Worm (Caenorhabditis elegans) whole organism, mixed stage, embryonic: ENCODE measurements around the gene H03G16.6.

ENCODE experiments used
- bed-3 ChIP-seq: fragments of 200-800 bp; sonication (Bioruptor generic); optimal IDR thresholded peaks from 3 replicates; lab custom pipeline; 2018; ENCODE audit warnings: mild to moderate bottlenecking, missing genetic modification characterization, moderate library complexity, missing compliant biosample characterization
- ces-1 ChIP-seq: fragments of 150-350 bp; optimal IDR thresholded peaks from 2 replicates; lab custom pipeline; 2014; ENCODE audit warnings: missing biosample characterization, missing genetic modification reagents, missing genetic modification characterization
- drap-1 ChIP-seq: fragments of 200-800 bp; sonication (Bioruptor generic); optimal IDR thresholded peaks from 3 replicates; lab custom pipeline; 2018; ENCODE audit warnings: mild to moderate bottlenecking, missing genetic modification characterization, missing compliant biosample characterization
- elt-1 ChIP-seq: sonication (generic microtip); optimal IDR thresholded peaks from 2 replicates; lab custom pipeline; 2017; ENCODE audit warnings: missing genetic modification characterization, mild to moderate bottlenecking, missing compliant biosample characterization, antibody characterized with exemption, moderate library complexity, borderline replicate concordance; ENCODE audit not compliant: insufficient read depth
- elt-3 ChIP-seq: fragments of 150-350 bp; optimal IDR thresholded peaks from 2 replicates; lab custom pipeline; 2014; ENCODE audit warnings: missing biosample characterization, missing genetic modification characterization
- flh-1 ChIP-seq: fragments of 200-800 bp; sonication (Bioruptor generic); optimal IDR thresholded peaks from 2 replicates; lab custom pipeline; 2018; ENCODE audit warnings: mild to moderate bottlenecking, missing genetic modification characterization, moderate library complexity, missing compliant biosample characterization
- ham-2 ChIP-seq: fragments of 200-800 bp; sonication (Bioruptor generic); optimal IDR thresholded peaks from 2 replicates; lab custom pipeline; 2018; ENCODE audit warnings: mild to moderate bottlenecking, missing genetic modification characterization, missing compliant biosample characterization
- hlh-1 ChIP-seq: fragments of 150-350 bp; optimal IDR thresholded peaks from 2 replicates; lab custom pipeline; 2014; ENCODE audit warnings: missing biosample characterization, missing genetic modification reagents, missing genetic modification characterization
- lin-13 ChIP-seq: fragments of 150-350 bp; optimal IDR thresholded peaks from 2 replicates; lab custom pipeline; 2014; ENCODE audit warnings: missing biosample characterization, missing genetic modification characterization
- lin-32 ChIP-seq: fragments of 200-800 bp; sonication (Bioruptor generic); optimal IDR thresholded peaks from 2 replicates; lab custom pipeline; 2018; ENCODE audit warnings: mild to moderate bottlenecking, missing genetic modification characterization, missing compliant biosample characterization
- lsy-2 ChIP-seq: fragments of 150-350 bp; optimal IDR thresholded peaks from 2 replicates; lab custom pipeline; 2014; ENCODE audit warnings: missing biosample characterization, missing genetic modification characterization
- mab-5 ChIP-seq: fragments of 150-350 bp; optimal IDR thresholded peaks from 2 replicates; lab custom pipeline; 2014; ENCODE audit warnings: missing biosample characterization, missing genetic modification characterization
- mep-1 ChIP-seq: fragments of 150-350 bp; optimal IDR thresholded peaks from 2 replicates; lab custom pipeline; 2017; ENCODE audit warnings: missing biosample characterization, missing genetic modification reagents, missing genetic modification characterization, inconsistent platforms
- mls-2 ChIP-seq: sonication (generic microtip); optimal IDR thresholded peaks from 2 replicates; lab custom pipeline; 2016; ENCODE audit warnings: mild to moderate bottlenecking, missing genetic modification characterization, moderate library complexity, missing compliant biosample characterization
- nhr-12 ChIP-seq: fragments of 150-350 bp; optimal IDR thresholded peaks from 2 replicates; lab custom pipeline; 2014; ENCODE audit warnings: missing biosample characterization, missing genetic modification characterization
- nhr-2 ChIP-seq: fragments of 150-350 bp; optimal IDR thresholded peaks from 2 replicates; lab custom pipeline; 2014; ENCODE audit warnings: missing biosample characterization, missing genetic modification characterization
- nhr-76 ChIP-seq: sonication (generic microtip); optimal IDR thresholded peaks from 2 replicates; lab custom pipeline; 2017; ENCODE audit warnings: missing biosample characterization, missing genetic modification characterization
- pha-4 ChIP-seq: fragments of 150-350 bp; optimal IDR thresholded peaks from 2 replicates; lab custom pipeline; 2018; ENCODE audit warnings: missing biosample characterization, missing genetic modification reagents, missing genetic modification characterization
- sem-2 ChIP-seq: fragments of 200-800 bp; sonication (Bioruptor generic); optimal IDR thresholded peaks from 2 replicates; lab custom pipeline; 2018; ENCODE audit warnings: mild to moderate bottlenecking, missing genetic modification characterization, missing compliant biosample characterization
- snpc-4 ChIP-seq: fragments of 150-350 bp; optimal IDR thresholded peaks from 2 replicates; lab custom pipeline; 2014; ENCODE audit warnings: missing biosample characterization, missing genetic modification characterization
- sptf-1 ChIP-seq: sonication (generic microtip); optimal IDR thresholded peaks from 2 replicates; lab custom pipeline; 2017; ENCODE audit warnings: mild to moderate bottlenecking, missing genetic modification characterization, moderate library complexity, missing compliant biosample characterization
- unc-120 ChIP-seq: sonication (generic microtip); optimal IDR thresholded peaks from 2 replicates; lab custom pipeline; 2017; ENCODE audit warnings: missing genetic modification characterization, missing compliant biosample characterization; ENCODE audit not compliant: poor library complexity, severe bottlenecking
- unc-62 ChIP-seq: fragments of 150-350 bp; optimal IDR thresholded peaks from 2 replicates; lab custom pipeline; 2014; ENCODE audit warnings: missing biosample characterization, missing genetic modification reagents, missing genetic modification characterization
- zip-8 ChIP-seq: fragments of 150-350 bp; optimal IDR thresholded peaks from 2 replicates; lab custom pipeline; 2014; ENCODE audit warnings: missing biosample characterization, missing genetic modification characterization
- ztf-11 ChIP-seq: fragments of 150-350 bp; optimal IDR thresholded peaks from 2 replicates; lab custom pipeline; 2014; ENCODE audit warnings: missing biosample characterization, missing genetic modification characterization

H03G16.6 gene

DNA sequence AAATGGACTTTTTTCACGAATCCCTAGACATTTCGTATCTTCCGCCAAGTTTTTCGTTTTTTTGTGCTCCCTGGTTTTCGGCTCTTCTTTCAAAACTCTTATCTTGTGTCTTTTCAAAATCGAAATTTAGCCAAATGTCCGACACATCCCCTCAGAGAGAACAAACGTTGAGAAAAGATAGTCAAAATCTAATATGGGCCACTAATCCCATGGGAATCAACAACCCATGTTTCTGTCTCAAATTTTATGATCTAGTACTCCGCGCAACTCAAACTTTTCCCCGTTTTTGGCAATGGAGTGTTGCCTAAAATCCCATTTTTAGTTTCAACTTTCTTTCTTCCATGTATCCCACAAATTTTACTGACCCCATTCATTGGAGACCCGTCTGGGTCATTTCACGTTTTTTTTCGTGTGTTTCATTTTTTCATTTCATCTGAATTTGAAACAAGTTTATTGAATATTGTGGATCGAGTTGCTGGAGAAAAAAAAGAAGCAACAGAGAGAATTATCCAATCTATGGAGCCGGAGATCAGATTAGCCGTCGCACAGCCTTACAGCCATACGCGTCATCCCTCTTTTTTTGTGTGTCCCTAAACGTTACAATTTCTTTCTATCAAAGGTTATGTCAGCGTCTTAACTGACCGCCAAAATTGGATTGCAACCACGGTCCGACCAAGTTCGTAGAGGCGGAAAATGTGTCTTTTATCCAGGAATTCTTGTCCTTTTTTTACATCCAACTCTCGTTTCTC is 40.8 kb upstream of the H03G16.6 start:
- TF ChIP-seq lsy-2 (tag; lab: Kevin White, UChicago) (no peak), ces-1 (GFP tag; lab: Kevin White, UChicago) (peak; percentile 47), zip-8 (tag; lab: Kevin White, UChicago) (no peak)

DNA sequence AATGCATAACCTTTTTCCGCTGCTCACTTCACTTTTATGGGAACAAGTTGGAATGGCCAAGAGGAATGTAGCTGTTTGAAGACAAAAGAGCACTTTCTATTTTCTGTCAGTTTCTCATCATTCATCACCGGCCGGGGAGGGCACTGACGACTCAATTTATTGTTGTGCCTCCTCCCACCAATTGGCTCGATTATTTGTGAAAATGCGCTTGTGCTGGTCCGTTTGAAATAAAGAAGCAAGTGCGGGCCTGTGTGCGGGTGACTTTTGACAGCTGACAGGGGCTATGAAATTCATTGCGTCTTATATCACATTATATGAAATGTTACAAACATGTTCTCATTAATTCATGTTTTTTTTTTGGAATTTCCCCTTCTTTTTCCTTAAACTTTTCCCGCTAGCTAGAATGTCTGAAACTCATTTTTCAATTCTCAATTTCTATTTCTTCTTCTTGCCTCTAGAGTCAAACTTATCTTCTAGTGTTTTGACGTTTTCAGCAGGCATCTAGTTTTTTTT is 38.5 kb upstream of the H03G16.6 start:
- TF ChIP-seq hlh-1 (tag; lab: Kevin White, UChicago) (peak; percentile 95), unc-120 (tag; lab: Kevin White, UChicago) (peak; percentile 72), mab-5 (tag; lab: Kevin White, UChicago) (no peak), unc-62 (GFP tag; lab: Kevin White, UChicago) (peak; percentile 77)

DNA sequence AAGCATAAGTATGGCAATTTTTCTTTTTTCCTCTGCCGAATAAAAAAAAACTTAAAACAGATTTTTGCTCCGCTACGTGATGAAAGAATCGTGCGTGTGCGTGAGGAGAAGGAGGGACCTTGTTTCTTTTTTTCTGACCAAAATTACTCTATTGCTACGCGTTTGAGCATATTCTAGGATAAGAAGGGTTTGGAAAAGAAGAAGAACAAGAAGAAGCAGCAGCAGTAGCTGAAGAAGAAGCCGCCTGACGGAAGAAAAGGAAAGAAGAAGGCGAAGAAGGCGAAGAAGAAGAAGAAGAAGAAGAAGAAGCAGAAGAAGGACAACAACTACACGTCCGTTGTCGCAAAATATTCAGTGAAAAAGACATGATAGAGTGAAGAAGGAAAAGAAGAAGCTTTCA is 36.4 kb upstream of the H03G16.6 start:
- no peak for TF ChIP-seq elt-3 (tag; lab: Kevin White, UChicago)
- peak; percentile 7 for TF ChIP-seq sptf-1
- no peak for TF ChIP-seq snpc-4 (tag; lab: Kevin White, UChicago)

DNA sequence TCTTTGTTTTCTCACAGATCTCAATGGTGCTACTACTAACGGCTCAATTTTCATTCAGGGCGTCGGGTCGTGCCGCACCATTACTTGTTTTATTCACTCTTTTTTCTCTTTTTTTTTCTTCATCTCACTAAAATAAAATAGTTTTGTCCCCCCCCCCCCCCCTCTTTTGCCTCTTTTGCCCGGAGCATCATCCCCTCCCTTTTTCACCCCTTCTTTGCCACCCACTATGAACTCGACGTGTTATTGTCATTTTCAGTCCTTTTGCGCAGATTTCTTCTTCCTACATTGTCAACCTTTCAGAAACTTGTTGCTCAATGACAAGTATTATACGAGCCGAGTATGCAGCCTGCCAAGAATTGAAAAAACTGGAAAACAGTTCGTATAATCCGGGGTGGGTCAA is 26.5 kb upstream of the H03G16.6 start, which contains the start of gene seb-3:
Gene seb-3, plus strand, starts transcription at position 301 of the 400 bp plus-strand sequence.
- TF ChIP-seq nhr-76 (tag; lab: Kevin White, UChicago) (no peak), mep-1 (tag; lab: Kevin White, UChicago) (no peak), lin-32 (no peak), ztf-11 (no peak), nhr-12 (tag; lab: Kevin White, UChicago) (no peak), snpc-4 (tag; lab: Kevin White, UChicago) (no peak), hlh-1 (tag; lab: Kevin White, UChicago) (no peak)

DNA sequence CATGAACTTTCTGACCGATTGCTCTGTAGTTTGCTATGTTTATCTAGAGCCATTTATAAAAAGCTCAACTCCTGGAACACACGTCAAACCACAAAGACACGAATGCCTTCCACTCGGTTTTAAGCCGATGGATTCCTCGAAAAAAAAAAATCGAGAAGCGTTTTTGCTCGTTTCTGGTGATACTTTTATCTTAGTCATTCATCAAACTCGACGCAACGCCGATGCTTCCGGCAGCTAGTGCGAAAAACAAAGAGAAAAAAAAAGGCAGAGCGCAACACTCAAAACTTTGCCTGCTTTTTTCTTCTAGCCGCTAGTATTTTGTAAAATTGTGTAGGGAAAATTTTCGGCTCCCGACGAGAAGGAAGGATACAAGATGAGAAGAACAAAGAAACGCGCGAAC is 24.9 kb upstream of the H03G16.6 start:
- TF ChIP-seq nhr-2 (tag; lab: Kevin White, UChicago) (no peak), elt-3 (tag; lab: Kevin White, UChicago) (no peak), ztf-11 (no peak), pha-4 (tag; lab: Kevin White, UChicago) (no peak), hlh-1 (tag; lab: Kevin White, UChicago) (no peak), sem-2 (GFP tag; lab: Kevin White, UChicago) (no peak), flh-1 (GFP tag; lab: Kevin White, UChicago) (no peak), bed-3 (no peak), drap-1 (no peak), lin-13 (tag; lab: Kevin White, UChicago) (no peak)

DNA sequence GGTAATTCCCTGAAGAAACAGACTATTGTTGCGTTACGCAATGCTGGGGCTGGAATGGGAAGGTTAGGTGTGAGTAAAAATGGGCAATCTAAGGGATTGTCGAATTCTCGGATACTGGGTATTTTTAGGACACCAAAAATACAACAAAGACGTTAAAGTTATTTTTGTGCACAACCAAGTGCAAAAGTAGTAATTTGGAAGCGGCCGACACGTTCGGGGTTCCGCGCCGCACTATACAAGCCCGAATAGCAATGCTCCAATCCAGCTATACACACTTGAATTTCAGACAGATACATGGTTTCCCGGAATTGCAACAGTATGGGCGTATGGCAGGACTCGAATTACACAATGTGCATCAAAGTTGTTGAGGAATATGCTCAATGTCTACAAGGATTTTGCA is 24.5 kb upstream of the H03G16.6 start:
- no peak for TF ChIP-seq elt-1 (tag; lab: Kevin White, UChicago)
- no peak for TF ChIP-seq unc-120 (tag; lab: Kevin White, UChicago)
- no peak for TF ChIP-seq ces-1 (GFP tag; lab: Kevin White, UChicago)
- no peak for TF ChIP-seq lin-32
- no peak for TF ChIP-seq pha-4 (tag; lab: Kevin White, UChicago)
- TF ChIP-seq mls-2, result no peak
- TF ChIP-seq nhr-76 (tag; lab: Kevin White, UChicago), result no peak
- TF ChIP-seq hlh-1 (tag; lab: Kevin White, UChicago), result no peak
- TF ChIP-seq ham-2 (GFP tag; lab: Kevin White, UChicago), result no peak
- TF ChIP-seq ztf-11, result no peak
- no peak for TF ChIP-seq elt-3 (tag; lab: Kevin White, UChicago)
- TF ChIP-seq unc-62 (GFP tag; lab: Kevin White, UChicago), result no peak
- no peak for TF ChIP-seq lin-13 (tag; lab: Kevin White, UChicago)

DNA sequence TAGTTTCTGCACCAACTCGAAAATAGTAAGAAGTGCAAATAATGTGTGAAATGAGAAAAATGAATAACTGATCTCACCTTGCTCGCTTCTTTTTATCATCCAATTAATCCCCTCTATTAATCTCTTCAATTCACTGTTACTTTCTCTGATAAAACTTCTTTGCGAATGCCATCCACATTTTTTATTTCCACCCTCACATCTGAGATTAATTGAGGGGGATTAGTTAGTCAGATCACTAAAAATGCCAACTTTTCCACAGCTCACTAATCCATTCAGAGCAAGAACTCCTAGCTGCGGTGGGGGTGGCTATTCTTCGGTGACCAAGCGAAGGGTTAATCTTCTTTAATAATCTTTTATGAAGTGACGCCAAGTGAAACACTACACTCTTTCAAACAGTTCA is 17.7 kb upstream of the H03G16.6 start, which contains the start of gene dsc-1:
Gene dsc-1, minus strand, starts transcription at position 46 of the 400 bp plus-strand sequence.
- TF ChIP-seq elt-3 (tag; lab: Kevin White, UChicago), result no peak
- no peak for TF ChIP-seq ztf-11
